Fruit fly (Drosophila melanogaster) whole organism, embryonic: ENCODE data around the gene feo.
A peak's percentile ranks its signal among the peaks of the same experiment; 100 is the strongest.

ENCODE experiments used
- C15 ChIP-seq: fragments of 200-800 bp; sonication (Bioruptor generic); IDR thresholded peaks from 3 replicates; pipeline ENCODE4 v1.3.6; 2022; ENCODE audit warnings: missing biosample characterization, missing genetic modification characterization
- CG10366 ChIP-seq: fragments of 200-800 bp; sonication (Bioruptor generic); IDR thresholded peaks from 2 replicates; pipeline ENCODE4 v1.3.6; 2022; ENCODE audit warnings: missing biosample characterization, missing genetic modification characterization
- CG11560 ChIP-seq: fragments of 200-800 bp; sonication (Bioruptor generic); IDR thresholded peaks from 3 replicates; pipeline ENCODE4 v1.3.6; 2022; ENCODE audit warnings: missing biosample characterization, missing genetic modification characterization
- CG13123 ChIP-seq: fragments of 200-800 bp; sonication (Bioruptor generic); optimal IDR thresholded peaks from 2 replicates; lab custom pipeline; 2016; ENCODE audit warnings: missing biosample characterization, missing genetic modification characterization
- CG16779 ChIP-seq: fragments of 200-800 bp; sonication (Bioruptor generic); IDR thresholded peaks from 2 replicates; pipeline ENCODE4 v1.3.6; 2022; ENCODE audit warnings: missing biosample characterization, missing genetic modification characterization
- CG16815 ChIP-seq: fragments of 200-800 bp; sonication (Bioruptor generic); optimal IDR thresholded peaks from 3 replicates; lab custom pipeline; 2017; ENCODE audit warnings: missing biosample characterization, mild to moderate bottlenecking, missing genetic modification characterization
- CG16863 ChIP-seq: fragments of 200-800 bp; sonication (Bioruptor generic); optimal IDR thresholded peaks from 3 replicates; lab custom pipeline; 2016; ENCODE audit warnings: missing biosample characterization, missing genetic modification characterization
- CG18764 ChIP-seq: fragments of 200-800 bp; sonication (Bioruptor generic); optimal IDR thresholded peaks from 3 replicates; lab custom pipeline; 2016; ENCODE audit warnings: missing biosample characterization, missing genetic modification characterization
- CG2889 ChIP-seq: fragments of 200-800 bp; sonication (Bioruptor generic); IDR thresholded peaks from 3 replicates; pipeline ENCODE4 v1.3.6; 2022; ENCODE audit warnings: missing biosample characterization, missing genetic modification characterization
- CG3065 ChIP-seq: fragments of 200-800 bp; sonication (Bioruptor generic); optimal IDR thresholded peaks from 2 replicates; lab custom pipeline; 2016; ENCODE audit warnings: missing biosample characterization, missing genetic modification characterization
- CG32532 ChIP-seq: fragments of 200-800 bp; sonication (Bioruptor generic); IDR thresholded peaks from 2 replicates; pipeline ENCODE4 v1.3.6; 2022; ENCODE audit warnings: missing biosample characterization, missing genetic modification characterization
- CG32767 ChIP-seq: fragments of 200-800 bp; sonication (Bioruptor generic); IDR thresholded peaks from 2 replicates; pipeline ENCODE4 v1.3.6; 2022; ENCODE audit warnings: missing biosample characterization, missing genetic modification characterization
- CG32772 ChIP-seq: fragments of 200-800 bp; sonication (Bioruptor generic); IDR thresholded peaks from 2 replicates; pipeline ENCODE4 v1.3.6; 2022; ENCODE audit warnings: missing biosample characterization, missing genetic modification characterization
- CG4328 ChIP-seq: fragments of 200-800 bp; sonication (Bioruptor generic); optimal IDR thresholded peaks from 3 replicates; lab custom pipeline; 2017; ENCODE audit warnings: missing biosample characterization, missing genetic modification reagents, missing genetic modification characterization
- CG6272 ChIP-seq: fragments of 200-800 bp; sonication (Bioruptor generic); IDR thresholded peaks from 2 replicates; pipeline ENCODE4 v1.3.6; 2022; ENCODE audit warnings: missing biosample characterization, missing genetic modification characterization
- CG6791 ChIP-seq: fragments of 200-800 bp; sonication (Bioruptor generic); IDR thresholded peaks from 3 replicates; pipeline ENCODE4 v1.3.6; 2022; ENCODE audit warnings: missing biosample characterization, missing genetic modification characterization; ENCODE audit not compliant: partially characterized antibody
- CG7786 ChIP-seq: fragments of 200-800 bp; sonication (Bioruptor generic); optimal IDR thresholded peaks from 2 replicates; lab custom pipeline; 2016; ENCODE audit warnings: missing biosample characterization, missing genetic modification characterization
- CoRest ChIP-seq: fragments of 200-800 bp; sonication (Bioruptor generic); optimal IDR thresholded peaks from 3 replicates; lab custom pipeline; 2018; ENCODE audit warnings: missing biosample characterization, mild to moderate bottlenecking, missing genetic modification characterization, moderate library complexity
- Deaf1 ChIP-seq: fragments of 200-800 bp; optimal IDR thresholded peaks from 3 replicates; lab custom pipeline; 2019; ENCODE audit warnings: missing biosample characterization, mild to moderate bottlenecking, missing genetic modification characterization, moderate library complexity
- HLH4C ChIP-seq: fragments of 200-800 bp; sonication (Bioruptor generic); IDR thresholded peaks from 3 replicates; pipeline ENCODE4 v1.3.6; 2022; ENCODE audit warnings: missing biosample characterization, missing genetic modification characterization; ENCODE audit not compliant: partially characterized antibody
- MESR4 ChIP-seq: fragments of 200-800 bp; sonication (Bioruptor generic); optimal IDR thresholded peaks from 2 replicates; lab custom pipeline; 2018; ENCODE audit warnings: missing biosample characterization, mild to moderate bottlenecking, missing genetic modification characterization, moderate library complexity
- NC2α ChIP-seq: fragments of 200-800 bp; sonication (Bioruptor generic); optimal IDR thresholded peaks from 2 replicates; lab custom pipeline; 2016; ENCODE audit warnings: missing biosample characterization, missing genetic modification characterization
- Neu2 ChIP-seq: fragments of 200-800 bp; sonication (Bioruptor generic); optimal IDR thresholded peaks from 3 replicates; lab custom pipeline; 2016; ENCODE audit warnings: missing biosample characterization, missing genetic modification characterization, borderline replicate concordance
- Nf-YB ChIP-seq: fragments of 200-800 bp; sonication (Bioruptor generic); optimal IDR thresholded peaks from 3 replicates; lab custom pipeline; 2019; ENCODE audit warnings: missing biosample characterization, mild to moderate bottlenecking, missing genetic modification characterization, moderate library complexity
- Oli ChIP-seq: fragments of 200-800 bp; sonication (Bioruptor generic); optimal IDR thresholded peaks from 2 replicates; lab custom pipeline; 2018; ENCODE audit warnings: missing biosample characterization, mild to moderate bottlenecking, missing genetic modification characterization, moderate library complexity
- Scr ChIP-seq: fragments of 200-800 bp; sonication (Bioruptor generic); IDR thresholded peaks from 2 replicates; pipeline ENCODE4 v1.3.6; 2022; ENCODE audit warnings: missing biosample characterization, missing genetic modification characterization; ENCODE audit not compliant: partially characterized antibody
- Side ChIP-seq: fragments of 200-800 bp; sonication (Bioruptor generic); optimal IDR thresholded peaks from 2 replicates; lab custom pipeline; 2016; ENCODE audit warnings: missing biosample characterization, missing genetic modification characterization
- Sox102F ChIP-seq: fragments of 200-800 bp; sonication (Bioruptor generic); optimal IDR thresholded peaks from 2 replicates; lab custom pipeline; 2018; ENCODE audit warnings: missing biosample characterization, mild to moderate bottlenecking, missing genetic modification characterization, moderate library complexity
- Vsx1 ChIP-seq: fragments of 200-800 bp; sonication (Bioruptor generic); optimal IDR thresholded peaks from 2 replicates; lab custom pipeline; 2017; ENCODE audit warnings: missing biosample characterization, mild to moderate bottlenecking, missing genetic modification characterization, missing genetic modification reagents
- Xrp1 ChIP-seq: fragments of 200-800 bp; sonication (Bioruptor generic); IDR thresholded peaks from 2 replicates; pipeline ENCODE4 v1.3.6; 2022; ENCODE audit warnings: missing biosample characterization, missing genetic modification characterization
- ase ChIP-seq: fragments of 200-800 bp; sonication (Bioruptor generic); IDR thresholded peaks from 3 replicates; pipeline ENCODE4 v1.3.6; 2022; ENCODE audit warnings: missing biosample characterization, missing genetic modification characterization
- bsh ChIP-seq, 2 experiments: fragments of 200-800 bp; sonication (Bioruptor generic); optimal IDR thresholded peaks; 2 replicates each; lab custom pipeline; 2017 to 2018; ENCODE audit warnings: mild to moderate bottlenecking in 2 of 2, missing biosample characterization in 2 of 2, missing genetic modification characterization in 2 of 2, moderate library complexity in 1 of 2
- ci ChIP-seq: fragments of 200-800 bp; sonication (Bioruptor generic); IDR thresholded peaks from 3 replicates; pipeline ENCODE4 v1.3.6; 2022; ENCODE audit warnings: missing biosample characterization, missing genetic modification characterization
- crc ChIP-seq: fragments of 200-800 bp; sonication (Bioruptor generic); optimal IDR thresholded peaks from 2 replicates; lab custom pipeline; 2016; ENCODE audit warnings: missing biosample characterization, missing genetic modification characterization
- eyg ChIP-seq: fragments of 200-800 bp; sonication (Bioruptor generic); optimal IDR thresholded peaks from 3 replicates; lab custom pipeline; 2016; ENCODE audit warnings: missing biosample characterization, missing genetic modification characterization
- fd102C ChIP-seq: fragments of 200-800 bp; sonication (Bioruptor generic); optimal IDR thresholded peaks from 2 replicates; lab custom pipeline; 2018; ENCODE audit warnings: missing biosample characterization, mild to moderate bottlenecking, missing genetic modification characterization, moderate library complexity
- gsb-n ChIP-seq: fragments of 200-800 bp; sonication (Bioruptor generic); optimal IDR thresholded peaks from 3 replicates; lab custom pipeline; 2018; ENCODE audit warnings: missing biosample characterization, mild to moderate bottlenecking, missing genetic modification characterization
- hth ChIP-seq: fragments of >200 bp; optimal IDR thresholded peaks from 2 replicates; lab custom pipeline; 2017; ENCODE audit warnings: inconsistent platforms
- insv ChIP-seq, 2 experiments: fragments of 200-800 bp; sonication (Bioruptor generic); optimal IDR thresholded peaks; 3 replicates each; lab custom pipeline; 2016 to 2018; ENCODE audit warnings: missing biosample characterization in 2 of 2, missing genetic modification characterization in 2 of 2
- kay ChIP-seq: fragments of 200-800 bp; sonication (Bioruptor generic); optimal IDR thresholded peaks from 2 replicates; lab custom pipeline; 2016; ENCODE audit warnings: missing biosample characterization, missing genetic modification characterization
- lab ChIP-seq: fragments of 200-800 bp; sonication (Bioruptor generic); optimal IDR thresholded peaks from 3 replicates; lab custom pipeline; 2017; ENCODE audit warnings: missing biosample characterization, missing genetic modification characterization, mild to moderate bottlenecking, moderate library complexity, missing genetic modification reagents
- nom ChIP-seq: fragments of 200-800 bp; sonication (Bioruptor generic); optimal IDR thresholded peaks from 2 replicates; lab custom pipeline; 2017; ENCODE audit warnings: missing biosample characterization, missing genetic modification characterization, mild to moderate bottlenecking, moderate library complexity, missing genetic modification reagents
- pfk ChIP-seq: fragments of 200-800 bp; sonication (Bioruptor generic); optimal IDR thresholded peaks from 2 replicates; lab custom pipeline; 2018; ENCODE audit warnings: missing biosample characterization, mild to moderate bottlenecking, missing genetic modification characterization, moderate library complexity
- pnt ChIP-seq: fragments of 200-800 bp; sonication (Bioruptor generic); optimal IDR thresholded peaks from 3 replicates; lab custom pipeline; 2016; ENCODE audit warnings: missing biosample characterization, missing genetic modification characterization
- pros ChIP-seq: fragments of 200-800 bp; sonication (Bioruptor generic); optimal IDR thresholded peaks from 3 replicates; lab custom pipeline; 2019; ENCODE audit warnings: missing biosample characterization, mild to moderate bottlenecking, missing genetic modification characterization, moderate library complexity
- sqz ChIP-seq: fragments of 200-800 bp; sonication (Bioruptor generic); optimal IDR thresholded peaks from 3 replicates; lab custom pipeline; 2018; ENCODE audit warnings: missing biosample characterization, mild to moderate bottlenecking, missing genetic modification characterization
- stwl ChIP-seq: fragments of 200-800 bp; sonication (Bioruptor generic); optimal IDR thresholded peaks from 3 replicates; lab custom pipeline; 2018; ENCODE audit warnings: missing biosample characterization, mild to moderate bottlenecking, missing genetic modification characterization, moderate library complexity
- tup ChIP-seq: fragments of 200-800 bp; sonication (Bioruptor generic); optimal IDR thresholded peaks from 2 replicates; lab custom pipeline; 2016; ENCODE audit warnings: missing biosample characterization, mild to moderate bottlenecking, missing genetic modification characterization, moderate library complexity
- tx ChIP-seq: fragments of 200-800 bp; sonication (Bioruptor generic); optimal IDR thresholded peaks from 2 replicates; lab custom pipeline; 2016; ENCODE audit warnings: missing biosample characterization, missing genetic modification characterization

Gene feo

dm6 chrX:10822678-10823440, 31.8 kb downstream of the feo start (continued):
- no peak for TF ChIP-seq tup (GFP tag; lab: Kevin White, UChicago)
- peak; percentile 15 for TF ChIP-seq tx (GFP tag; lab: Kevin White, UChicago)
- peak; percentile 87 for TF ChIP-seq CoRest (tag; lab: Kevin White, UChicago)
- no peak for TF ChIP-seq eyg (GFP tag; lab: Kevin White, UChicago)
- no peak for TF ChIP-seq CG7786 (GFP tag; lab: Kevin White, UChicago)
- TF ChIP-seq CG16779 (GFP tag; lab: Robert Waterston, UW) = no peak
- peak; percentile 17 for TF ChIP-seq stwl (tag; lab: Kevin White, UChicago)
- TF ChIP-seq CG6791 (GFP tag; lab: Robert Waterston, UW) = no peak
- no peak for TF ChIP-seq nom (GFP tag; lab: Kevin White, UChicago)
- TF ChIP-seq CG6272 (GFP tag; lab: Robert Waterston, UW) = no peak
- TF ChIP-seq Side = no peak
- TF ChIP-seq CG10366 = peak; percentile 29; the same call in 1 of the 2 replicates
- peak; percentile 81 for TF ChIP-seq Oli (tag; lab: Kevin White, UChicago)
- TF ChIP-seq CG2889 (GFP tag; lab: Robert Waterston, UW) = no peak
- peak; percentile 53 for TF ChIP-seq CG4328 (GFP tag; lab: Kevin White, UChicago)
- TF ChIP-seq gsb-n (tag; lab: Kevin White, UChicago) = peak; percentile 71
- peak; percentile 86 for TF ChIP-seq CG16815 (GFP tag; lab: Kevin White, UChicago)
- TF ChIP-seq CG32532 (GFP tag; lab: Robert Waterston, UW) = no peak; the same call in 1 of the 2 replicates
- peak; percentile 24 for TF ChIP-seq CG3065
- peak; percentile 68 for TF ChIP-seq Sox102F
- peak; percentile 36 for TF ChIP-seq CG16863 (GFP tag; lab: Kevin White, UChicago)
- TF ChIP-seq bsh (GFP tag; optimal IDR thresholded peaks at IDR 0.05; lab: Kevin White, UChicago) = peak in 1 of 2 experiments; percentile 80
- peak; percentile 71 for TF ChIP-seq lab (GFP tag; lab: Kevin White, UChicago)
- peak; percentile 33 for TF ChIP-seq Vsx1 (GFP tag; lab: Kevin White, UChicago)
- no peak for TF ChIP-seq ci
- TF ChIP-seq hth (lab: Kevin White, UChicago) = no peak
- no peak for TF ChIP-seq pnt (GFP tag; lab: Kevin White, UChicago)
- TF ChIP-seq NC2α = peak; percentile 4
- TF ChIP-seq CG32772 (GFP tag; lab: Robert Waterston, UW) = peak; percentile 28; the same call in 1 of the 2 replicates
- TF ChIP-seq CG32767 (GFP tag; lab: Robert Waterston, UW) = 0 out of 2 replicates have a peak, but pooled peaks have one; percentile 52
- no peak for TF ChIP-seq MESR4 (GFP tag; lab: Kevin White, UChicago)
- TF ChIP-seq HLH4C (GFP tag; lab: Robert Waterston, UW) = no peak
- peak; percentile 78 for TF ChIP-seq Xrp1 (GFP tag; lab: Robert Waterston, UW)
- TF ChIP-seq Neu2 (GFP tag; lab: Kevin White, UChicago) = no peak
- TF ChIP-seq Nf-YB (GFP tag; lab: Kevin White, UChicago) = peak; percentile 74
- TF ChIP-seq fd102C (GFP tag; lab: Kevin White, UChicago) = peak; percentile 85
- TF ChIP-seq ase (GFP tag; lab: Robert Waterston, UW) = no peak
- no peak for TF ChIP-seq pros (GFP tag; lab: Kevin White, UChicago)
- peak; percentile 58 for TF ChIP-seq sqz (GFP tag; lab: Kevin White, UChicago)
- peak in 1 of 2 experiments; percentile 75 for TF ChIP-seq insv (GFP tag; optimal IDR thresholded peaks at IDR 0.05; lab: Kevin White, UChicago)
- TF ChIP-seq Scr (GFP tag; lab: Robert Waterston, UW) = no peak
- TF ChIP-seq CG18764 (GFP tag; lab: Kevin White, UChicago) = peak; percentile 25
- TF ChIP-seq pfk (GFP tag; lab: Kevin White, UChicago) = no peak
- no peak for TF ChIP-seq kay (GFP tag; lab: Kevin White, UChicago)
- no peak for TF ChIP-seq CG11560 (tag; lab: Robert Waterston, UW)
- TF ChIP-seq crc (GFP tag; lab: Kevin White, UChicago) = no peak
- no peak for TF ChIP-seq C15 (GFP tag; lab: Robert Waterston, UW)
- peak; percentile 30 for TF ChIP-seq CG13123
- peak; percentile 27 for TF ChIP-seq Deaf1
